Worm (Caenorhabditis elegans) whole organism, midembryonic: ENCODE measurements around the gene F40F9.3.

Experiments
- cog-1 ChIP-seq: sonication (generic microtip); optimal IDR thresholded peaks from 2 replicates; lab custom pipeline; 2016; ENCODE audit warnings: missing genetic modification characterization, missing compliant biosample characterization
- klf-2 ChIP-seq: fragments of 200-800 bp; sonication (Bioruptor generic); conservative IDR thresholded peaks from 2 replicates; pipeline ENCODE4 v1.3.6; 2022; ENCODE audit warnings: missing genetic modification reagents, missing genetic modification characterization, missing compliant biosample characterization
- med-1 ChIP-seq: sonication (generic microtip); optimal IDR thresholded peaks from 2 replicates; lab custom pipeline; 2017; ENCODE audit warnings: missing genetic modification characterization, mild to moderate bottlenecking, missing compliant biosample characterization, antibody characterized with exemption, missing genetic modification reagents; ENCODE audit not compliant: insufficient read depth

ce11 chrV:9758437-9758836 is 43.4 kb downstream of the F40F9.3 start:
- no peak for TF ChIP-seq klf-2 (GFP tag; lab: Robert Waterston, UW)
- TF ChIP-seq med-1 (GFP tag; lab: Kevin White, UChicago): no peak
- no peak for TF ChIP-seq cog-1 (tag; lab: Kevin White, UChicago)
